Fruit fly (Drosophila melanogaster) whole organism, embryonic: ENCODE data around the gene eco.

Experiments used
- ATbp ChIP-seq: fragments of 200-800 bp; sonication (Bioruptor generic); optimal IDR thresholded peaks from 2 replicates; lab custom pipeline; 2017; ENCODE audit warnings: missing biosample characterization, mild to moderate bottlenecking, missing genetic modification characterization, missing genetic modification reagents
- Ada2b ChIP-seq: fragments of 200-800 bp; sonication (Bioruptor generic); IDR thresholded peaks from 2 replicates; pipeline ENCODE4 v1.3.6; 2022; ENCODE audit warnings: missing biosample characterization, missing genetic modification characterization
- Adf1 ChIP-seq: fragments of 200-800 bp; sonication (Bioruptor generic); IDR thresholded peaks from 2 replicates; pipeline ENCODE4 v1.3.6; 2022; ENCODE audit warnings: missing biosample characterization, missing genetic modification characterization
- Antp ChIP-seq: fragments of 200-800 bp; sonication (Bioruptor generic); optimal IDR thresholded peaks from 3 replicates; lab custom pipeline; 2016; ENCODE audit warnings: missing biosample characterization, missing genetic modification characterization
- Atf3 ChIP-seq: fragments of 200-800 bp; sonication (Bioruptor generic); optimal IDR thresholded peaks from 3 replicates; lab custom pipeline; 2016; ENCODE audit warnings: missing biosample characterization, missing genetic modification characterization
- Bdp1 ChIP-seq: fragments of 200-800 bp; sonication (Bioruptor generic); optimal IDR thresholded peaks from 3 replicates; lab custom pipeline; 2016; ENCODE audit warnings: missing biosample characterization, missing genetic modification characterization
- CG10147 ChIP-seq: fragments of 200-800 bp; sonication (Bioruptor generic); optimal IDR thresholded peaks from 2 replicates; lab custom pipeline; 2019; ENCODE audit warnings: missing biosample characterization, mild to moderate bottlenecking, missing genetic modification characterization, moderate library complexity
- CG10462 ChIP-seq: fragments of 200-800 bp; sonication (Bioruptor generic); optimal IDR thresholded peaks from 2 replicates; lab custom pipeline; 2016; ENCODE audit warnings: missing biosample characterization, missing genetic modification characterization
- CG11456 ChIP-seq: fragments of 200-800 bp; sonication (Bioruptor generic); IDR thresholded peaks from 3 replicates; pipeline ENCODE4 v1.3.6; 2022; ENCODE audit warnings: missing biosample characterization, missing genetic modification characterization
- CG14441 ChIP-seq: fragments of 200-800 bp; sonication (Bioruptor generic); IDR thresholded peaks from 2 replicates; pipeline ENCODE4 v1.3.6; 2022; ENCODE audit warnings: missing biosample characterization, missing genetic modification characterization
- CG14710 ChIP-seq: fragments of 200-800 bp; sonication (Bioruptor generic); optimal IDR thresholded peaks from 3 replicates; lab custom pipeline; 2019; ENCODE audit warnings: missing biosample characterization, mild to moderate bottlenecking, missing genetic modification characterization, moderate library complexity
- CG1603 ChIP-seq: fragments of 200-800 bp; sonication (Bioruptor generic); optimal IDR thresholded peaks from 2 replicates; lab custom pipeline; 2019; ENCODE audit warnings: missing biosample characterization, mild to moderate bottlenecking, missing genetic modification characterization, moderate library complexity
- CG17359 ChIP-seq: fragments of 200-800 bp; sonication (Bioruptor generic); optimal IDR thresholded peaks from 3 replicates; lab custom pipeline; 2018; ENCODE audit warnings: missing biosample characterization, mild to moderate bottlenecking, missing genetic modification characterization, moderate library complexity
- CG1832 ChIP-seq: fragments of 200-800 bp; sonication (Bioruptor generic); optimal IDR thresholded peaks from 2 replicates; lab custom pipeline; 2017; ENCODE audit warnings: missing biosample characterization, mild to moderate bottlenecking, missing genetic modification characterization, inconsistent platforms
- CG18764 ChIP-seq: fragments of 200-800 bp; sonication (Bioruptor generic); optimal IDR thresholded peaks from 3 replicates; lab custom pipeline; 2016; ENCODE audit warnings: missing biosample characterization, missing genetic modification characterization
- CG2889 ChIP-seq: fragments of 200-800 bp; sonication (Bioruptor generic); IDR thresholded peaks from 3 replicates; pipeline ENCODE4 v1.3.6; 2022; ENCODE audit warnings: missing biosample characterization, missing genetic modification characterization
- CG34422 ChIP-seq: fragments of 200-800 bp; sonication (Bioruptor generic); IDR thresholded peaks from 3 replicates; pipeline ENCODE4 v1.3.6; 2022; ENCODE audit warnings: missing biosample characterization, missing genetic modification characterization
- CG4328 ChIP-seq: fragments of 200-800 bp; sonication (Bioruptor generic); optimal IDR thresholded peaks from 3 replicates; lab custom pipeline; 2017; ENCODE audit warnings: missing biosample characterization, missing genetic modification reagents, missing genetic modification characterization
- CG6654 ChIP-seq: fragments of 200-800 bp; sonication (Bioruptor generic); optimal IDR thresholded peaks from 2 replicates; lab custom pipeline; 2017; ENCODE audit warnings: missing biosample characterization, mild to moderate bottlenecking, missing genetic modification characterization
- CG7839 ChIP-seq: fragments of 200-800 bp; sonication (Bioruptor generic); optimal IDR thresholded peaks from 3 replicates; lab custom pipeline; 2018; ENCODE audit warnings: missing biosample characterization, mild to moderate bottlenecking, missing genetic modification characterization, moderate library complexity
- CkIIα-i1 ChIP-seq: fragments of 200-800 bp; sonication (Bioruptor generic); IDR thresholded peaks from 2 replicates; pipeline ENCODE4 v1.3.6; 2022; ENCODE audit warnings: missing biosample characterization, missing genetic modification characterization
- CrebB ChIP-seq: fragments of 200-800 bp; sonication (Bioruptor generic); optimal IDR thresholded peaks from 3 replicates; lab custom pipeline; 2018; ENCODE audit warnings: missing biosample characterization, mild to moderate bottlenecking, missing genetic modification characterization
- Dip2 ChIP-seq: fragments of 200-800 bp; sonication (Bioruptor generic); IDR thresholded peaks from 2 replicates; pipeline ENCODE4 v1.3.6; 2022; ENCODE audit warnings: missing biosample characterization, missing genetic modification characterization
- Dref ChIP-seq: fragments of 200-800 bp; sonication (Bioruptor generic); IDR thresholded peaks from 2 replicates; pipeline ENCODE4 v1.3.6; 2022; ENCODE audit warnings: missing biosample characterization, missing genetic modification characterization
- Ets97D ChIP-seq: fragments of 200-800 bp; sonication (Bioruptor generic); optimal IDR thresholded peaks from 3 replicates; lab custom pipeline; 2016; ENCODE audit warnings: missing biosample characterization, missing genetic modification characterization
- H15 ChIP-seq: fragments of 200-800 bp; sonication (Bioruptor generic); IDR thresholded peaks from 3 replicates; pipeline ENCODE4 v1.3.6; 2022; ENCODE audit warnings: missing biosample characterization, missing genetic modification characterization
- Hr78 ChIP-seq, 2 experiments: fragments of 200-800 bp in 1 of 2; fragments of >200 bp in 1 of 2; sonication (Bioruptor generic) in 1 of 2; optimal IDR thresholded peaks; 2 replicates each; lab custom pipeline; 2017 to 2019; ENCODE audit warnings: missing biosample characterization in 2 of 2, missing genetic modification characterization in 2 of 2, mild to moderate bottlenecking in 1 of 2, moderate library complexity in 1 of 2
- NFAT ChIP-seq: fragments of 200-800 bp; sonication (Bioruptor generic); IDR thresholded peaks from 2 replicates; pipeline ENCODE4 v1.3.6; 2022; ENCODE audit warnings: missing biosample characterization, missing genetic modification characterization
- Side ChIP-seq: fragments of 200-800 bp; sonication (Bioruptor generic); optimal IDR thresholded peaks from 2 replicates; lab custom pipeline; 2016; ENCODE audit warnings: missing biosample characterization, missing genetic modification characterization
- Spps ChIP-seq: fragments of 200-800 bp; sonication (Bioruptor generic); optimal IDR thresholded peaks from 2 replicates; lab custom pipeline; 2018; ENCODE audit warnings: missing biosample characterization, mild to moderate bottlenecking, missing genetic modification characterization
- Ssrp ChIP-seq: fragments of 200-800 bp; sonication (Bioruptor generic); optimal IDR thresholded peaks from 2 replicates; lab custom pipeline; 2018; ENCODE audit warnings: missing biosample characterization, mild to moderate bottlenecking, missing genetic modification characterization, moderate library complexity
- TFAM ChIP-seq: fragments of 200-800 bp; sonication (Bioruptor generic); optimal IDR thresholded peaks from 2 replicates; lab custom pipeline; 2017; ENCODE audit warnings: missing biosample characterization, missing genetic modification characterization, inconsistent platforms
- Xbp1 ChIP-seq: fragments of 200-800 bp; sonication (Bioruptor generic); optimal IDR thresholded peaks from 3 replicates; lab custom pipeline; 2016; ENCODE audit warnings: missing biosample characterization, mild to moderate bottlenecking, missing genetic modification characterization
- Xrp1 ChIP-seq: fragments of 200-800 bp; sonication (Bioruptor generic); IDR thresholded peaks from 2 replicates; pipeline ENCODE4 v1.3.6; 2022; ENCODE audit warnings: missing biosample characterization, missing genetic modification characterization
- abd-A ChIP-seq: fragments of 200-800 bp; sonication (Bioruptor generic); optimal IDR thresholded peaks from 3 replicates; lab custom pipeline; 2019; ENCODE audit warnings: missing biosample characterization, mild to moderate bottlenecking, missing genetic modification characterization, moderate library complexity
- caup ChIP-seq: fragments of 200-800 bp; sonication (Bioruptor generic); optimal IDR thresholded peaks from 3 replicates; lab custom pipeline; 2017; ENCODE audit warnings: missing biosample characterization, mild to moderate bottlenecking, missing genetic modification characterization, moderate library complexity; ENCODE audit not compliant: severe bottlenecking
- chinmo ChIP-seq: fragments of 200-800 bp; sonication (Bioruptor generic); IDR thresholded peaks from 4 replicates; pipeline ENCODE4 v1.3.6; 2022; ENCODE audit warnings: missing biosample characterization, missing genetic modification characterization; ENCODE audit not compliant: partially characterized antibody
- fd96Cb ChIP-seq: fragments of 200-800 bp; sonication (Bioruptor generic); optimal IDR thresholded peaks from 2 replicates; lab custom pipeline; 2018; ENCODE audit warnings: missing biosample characterization, mild to moderate bottlenecking, missing genetic modification characterization, moderate library complexity
- fu2 ChIP-seq: fragments of 200-800 bp; sonication (Bioruptor generic); optimal IDR thresholded peaks from 2 replicates; lab custom pipeline; 2016; ENCODE audit warnings: missing biosample characterization, missing genetic modification characterization
- gcm ChIP-seq: fragments of 200-800 bp; sonication (Bioruptor generic); optimal IDR thresholded peaks from 2 replicates; lab custom pipeline; 2019; ENCODE audit warnings: missing biosample characterization, mild to moderate bottlenecking, missing genetic modification characterization, moderate library complexity
- insv ChIP-seq, 2 experiments: fragments of 200-800 bp; sonication (Bioruptor generic); optimal IDR thresholded peaks; 3 replicates each; lab custom pipeline; 2016 to 2018; ENCODE audit warnings: missing biosample characterization in 2 of 2, missing genetic modification characterization in 2 of 2
- nerfin-2 ChIP-seq: fragments of 200-800 bp; sonication (Bioruptor generic); IDR thresholded peaks from 2 replicates; pipeline ENCODE4 v1.3.6; 2022; ENCODE audit warnings: missing biosample characterization, missing genetic modification characterization; ENCODE audit not compliant: partially characterized antibody
- org-1 ChIP-seq: fragments of 200-800 bp; sonication (Bioruptor generic); optimal IDR thresholded peaks from 2 replicates; lab custom pipeline; 2017; ENCODE audit warnings: missing biosample characterization, missing genetic modification characterization
- repo ChIP-seq: fragments of 200-800 bp; sonication (Bioruptor generic); optimal IDR thresholded peaks from 2 replicates; lab custom pipeline; 2016; ENCODE audit warnings: missing biosample characterization, missing genetic modification characterization
- run ChIP-seq: fragments of 200-800 bp; sonication (Bioruptor generic); optimal IDR thresholded peaks from 3 replicates; lab custom pipeline; 2018; ENCODE audit warnings: missing biosample characterization, mild to moderate bottlenecking, missing genetic modification characterization
- slou ChIP-seq: fragments of 200-800 bp; sonication (Bioruptor generic); optimal IDR thresholded peaks from 3 replicates; lab custom pipeline; 2016; ENCODE audit warnings: missing biosample characterization, missing genetic modification characterization
- tgo ChIP-seq: fragments of 200-800 bp; sonication (Bioruptor generic); IDR thresholded peaks from 3 replicates; pipeline ENCODE4 v1.3.6; 2022; ENCODE audit warnings: missing biosample characterization, missing genetic modification characterization
- tin ChIP-seq: fragments of 200-800 bp; sonication (Bioruptor generic); optimal IDR thresholded peaks from 3 replicates; lab custom pipeline; 2016; ENCODE audit warnings: missing biosample characterization, missing genetic modification characterization
- z ChIP-seq: fragments of 200-800 bp; sonication (Bioruptor generic); IDR thresholded peaks from 3 replicates; pipeline ENCODE4 v1.3.6; 2022; ENCODE audit warnings: missing biosample characterization, missing genetic modification characterization

The eco gene

DNA sequence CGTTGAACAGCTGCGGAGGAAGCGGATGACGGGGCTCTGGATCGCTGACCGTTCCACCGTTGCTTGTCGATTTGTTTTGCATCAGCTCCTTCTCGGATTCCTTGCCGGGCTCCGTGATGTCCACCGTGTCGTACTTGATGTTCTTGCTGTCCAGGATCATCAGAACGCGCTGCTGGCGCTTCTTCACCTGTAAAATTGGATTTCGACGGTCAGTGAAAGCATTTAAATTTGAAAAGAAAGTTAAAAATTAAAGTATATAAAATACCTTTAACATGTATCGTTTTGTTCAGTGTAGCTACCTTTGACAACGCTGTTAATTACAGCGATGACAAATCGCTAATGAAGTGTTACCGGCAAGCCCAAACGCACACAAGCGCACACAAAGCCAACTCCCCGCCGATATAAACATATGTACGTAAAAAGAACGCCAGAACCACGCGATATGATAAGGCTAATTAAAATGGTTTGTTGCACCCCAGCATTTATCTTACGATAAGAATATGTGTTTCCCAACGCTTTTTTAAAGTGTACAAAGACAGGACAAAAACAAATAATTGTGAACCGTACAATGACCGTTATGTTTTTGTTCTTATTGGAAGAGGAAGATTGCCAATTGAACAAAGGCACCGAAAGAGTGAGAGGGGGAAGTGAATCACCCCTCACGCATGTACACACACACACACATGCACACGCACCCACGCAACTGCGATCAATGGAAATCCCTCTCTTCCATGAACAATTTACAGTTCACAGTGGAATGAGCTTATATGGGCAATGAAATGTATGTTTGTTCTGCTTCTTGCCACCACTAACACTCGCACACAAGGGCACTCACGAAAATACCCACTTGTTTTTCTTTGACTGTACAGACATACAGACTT, 28.9 kb upstream of the eco start (continued):
- TF ChIP-seq CG6654 (GFP tag; lab: Kevin White, UChicago), result no peak
- no peak for TF ChIP-seq Ada2b (GFP tag; lab: Robert Waterston, UW)
- TF ChIP-seq nerfin-2 (GFP tag; lab: Robert Waterston, UW), result no peak
- TF ChIP-seq CG11456 (GFP tag; lab: Robert Waterston, UW), result no peak
- TF ChIP-seq Ets97D, result peak; percentile 1
- TF ChIP-seq Antp (GFP tag; lab: Kevin White, UChicago), result no peak
- TF ChIP-seq CG14441 (GFP tag; lab: Robert Waterston, UW), result no peak
- peak; percentile 16 for TF ChIP-seq CrebB (tag; lab: Kevin White, UChicago)
- TF ChIP-seq chinmo, result peak; percentile 81; the same call in 2 of the 4 replicates
- TF ChIP-seq NFAT (GFP tag; lab: Robert Waterston, UW), result no peak
- peak; percentile 55 for TF ChIP-seq CG7839 (tag; lab: Kevin White, UChicago)
- no peak for TF ChIP-seq CG18764 (GFP tag; lab: Kevin White, UChicago)
- TF ChIP-seq repo (GFP tag; lab: Kevin White, UChicago), result peak; percentile 2
- TF ChIP-seq CG10462 (GFP tag; lab: Kevin White, UChicago), result no peak
- peak; percentile 36; the same call in 1 of the 3 replicates for TF ChIP-seq CG2889 (GFP tag; lab: Robert Waterston, UW)
- TF ChIP-seq Hr78 (GFP tag; optimal IDR thresholded peaks at IDR 0.05; lab: Kevin White, UChicago), result peak in 1 of 2 experiments; percentile 47
- TF ChIP-seq Spps (tag; lab: Kevin White, UChicago), result no peak
- no peak for TF ChIP-seq CG14710
- peak; percentile 17 for TF ChIP-seq caup (GFP tag; lab: Kevin White, UChicago)
- no peak for TF ChIP-seq CkIIα-i1
- peak; percentile 72 for TF ChIP-seq abd-A (tag; lab: Kevin White, UChicago)
- TF ChIP-seq insv (GFP tag; optimal IDR thresholded peaks at IDR 0.05; lab: Kevin White, UChicago), result peak; percentile 11 to 92
- peak; percentile 47; the same call in 1 of the 2 replicates for TF ChIP-seq Xrp1 (GFP tag; lab: Robert Waterston, UW)
- peak; percentile 33 for TF ChIP-seq CG17359 (tag; lab: Kevin White, UChicago)
- no peak for TF ChIP-seq Atf3 (GFP tag; lab: Kevin White, UChicago)
- no peak for TF ChIP-seq Adf1 (GFP tag; lab: Robert Waterston, UW)
- peak; percentile 29 for TF ChIP-seq fd96Cb (tag; lab: Kevin White, UChicago)
- TF ChIP-seq tgo (GFP tag; lab: Robert Waterston, UW), result no peak; the same call in 2 of the 3 replicates
- no peak for TF ChIP-seq run
- no peak for TF ChIP-seq CG4328 (GFP tag; lab: Kevin White, UChicago)
- no peak for TF ChIP-seq Dip2 (GFP tag; lab: Robert Waterston, UW)
- no peak for TF ChIP-seq H15 (GFP tag; lab: Robert Waterston, UW)
- peak; percentile 35 for TF ChIP-seq Xbp1
- TF ChIP-seq Ssrp (tag; lab: Kevin White, UChicago), result no peak
- TF ChIP-seq CG10147 (GFP tag; lab: Kevin White, UChicago), result no peak
- TF ChIP-seq gcm (GFP tag; lab: Kevin White, UChicago), result peak; percentile 5
- TF ChIP-seq TFAM, result no peak
- no peak for TF ChIP-seq Side
- peak; percentile 47; the same call in 1 of the 3 replicates for TF ChIP-seq CG34422
- no peak for TF ChIP-seq z (GFP tag; lab: Robert Waterston, UW)
- TF ChIP-seq ATbp (GFP tag; lab: Kevin White, UChicago), result no peak
- TF ChIP-seq Bdp1, result no peak
- no peak for TF ChIP-seq tin (GFP tag; lab: Kevin White, UChicago)
- TF ChIP-seq CG1832 (GFP tag; lab: Kevin White, UChicago), result no peak
- TF ChIP-seq org-1 (GFP tag; lab: Kevin White, UChicago), result peak; percentile 19
- TF ChIP-seq Dref, result no peak
- TF ChIP-seq CG1603, result peak; percentile 12
- no peak for TF ChIP-seq fu2
- TF ChIP-seq slou (GFP tag; lab: Kevin White, UChicago), result no peak
